Worm (Caenorhabditis elegans) whole organism, late embryonic: ENCODE measurements around the gene best-16.

Experiments
- F13H6.1 ChIP-seq: sonication (generic microtip); optimal IDR thresholded peaks from 2 replicates; lab custom pipeline; 2016; ENCODE audit warnings: missing genetic modification characterization, missing compliant biosample characterization
- K09A11.1 ChIP-seq: sonication (generic microtip); optimal IDR thresholded peaks from 2 replicates; lab custom pipeline; 2017; ENCODE audit warnings: antibody characterized with exemption, mild to moderate bottlenecking, missing genetic modification characterization, missing compliant biosample characterization; ENCODE audit not compliant: insufficient read depth
- ceh-18 ChIP-seq: sonication (generic microtip); optimal IDR thresholded peaks from 2 replicates; lab custom pipeline; 2016; ENCODE audit warnings: missing genetic modification characterization, missing compliant biosample characterization
- ceh-24 ChIP-seq: sonication (generic microtip); optimal IDR thresholded peaks from 2 replicates; lab custom pipeline; 2016; ENCODE audit warnings: mild to moderate bottlenecking, missing genetic modification characterization, missing compliant biosample characterization
- ceh-6 ChIP-seq: fragments of 200-800 bp; sonication (Bioruptor generic); optimal IDR thresholded peaks from 2 replicates; lab custom pipeline; 2018; ENCODE audit warnings: mild to moderate bottlenecking, missing genetic modification characterization, missing compliant biosample characterization
- che-1 ChIP-seq: sonication (generic microtip); optimal IDR thresholded peaks from 2 replicates; lab custom pipeline; 2016; ENCODE audit warnings: mild to moderate bottlenecking, missing genetic modification characterization, missing compliant biosample characterization
- fkh-10 ChIP-seq: fragments of 150-350 bp; optimal IDR thresholded peaks from 2 replicates; lab custom pipeline; 2014; ENCODE audit warnings: missing biosample characterization, missing genetic modification reagents, missing genetic modification characterization
- fkh-6 ChIP-seq: sonication (generic microtip); optimal IDR thresholded peaks from 2 replicates; lab custom pipeline; 2016; ENCODE audit warnings: missing genetic modification characterization, missing compliant biosample characterization
- hlh-13 ChIP-seq: fragments of 200-800 bp; sonication (Bioruptor generic); optimal IDR thresholded peaks from 2 replicates; lab custom pipeline; 2018; ENCODE audit warnings: mild to moderate bottlenecking, missing genetic modification characterization, missing compliant biosample characterization
- hlh-30 ChIP-seq: sonication (generic microtip); optimal IDR thresholded peaks from 2 replicates; lab custom pipeline; 2017; ENCODE audit warnings: antibody characterized with exemption, missing genetic modification characterization, missing compliant biosample characterization; ENCODE audit not compliant: insufficient read depth
- hlh-6 ChIP-seq: sonication (generic microtip); optimal IDR thresholded peaks from 2 replicates; lab custom pipeline; 2016; ENCODE audit warnings: missing genotype, missing genetic modification characterization, missing compliant biosample characterization
- lin-11 ChIP-seq: fragments of 200-800 bp; sonication (Bioruptor generic); optimal IDR thresholded peaks from 2 replicates; lab custom pipeline; 2018; ENCODE audit warnings: mild to moderate bottlenecking, missing genetic modification characterization, missing compliant biosample characterization
- madf-2 ChIP-seq: sonication (generic microtip); optimal IDR thresholded peaks from 2 replicates; lab custom pipeline; 2017; ENCODE audit warnings: missing genetic modification characterization, missing compliant biosample characterization
- mec-3 ChIP-seq: sonication (generic microtip); optimal IDR thresholded peaks from 2 replicates; lab custom pipeline; 2016; ENCODE audit warnings: borderline replicate concordance, missing genetic modification characterization, missing compliant biosample characterization
- nfya-1 ChIP-seq: sonication (generic microtip); optimal IDR thresholded peaks from 2 replicates; lab custom pipeline; 2017; ENCODE audit warnings: missing genetic modification characterization, mild to moderate bottlenecking, missing compliant biosample characterization, antibody characterized with exemption, moderate library complexity
- npax-4 ChIP-seq: sonication (generic microtip); optimal IDR thresholded peaks from 2 replicates; lab custom pipeline; 2016; ENCODE audit warnings: missing genetic modification characterization, missing compliant biosample characterization
- sdc-2 ChIP-seq: sonication (generic microtip); optimal IDR thresholded peaks from 2 replicates; lab custom pipeline; 2016; ENCODE audit warnings: missing genotype, missing genetic modification characterization, missing compliant biosample characterization
- sox-2 ChIP-seq: fragments of 200-800 bp; sonication (Bioruptor generic); IDR thresholded peaks from 2 replicates; pipeline ENCODE4 v1.3.6; 2022; ENCODE audit warnings: missing genetic modification reagents, missing genetic modification characterization, missing compliant biosample characterization
- sox-4 ChIP-seq: sonication (generic microtip); optimal IDR thresholded peaks from 2 replicates; lab custom pipeline; 2017; ENCODE audit warnings: mild to moderate bottlenecking, missing genetic modification characterization, inconsistent platforms, missing compliant biosample characterization
- tbx-2 ChIP-seq: sonication (generic microtip); optimal IDR thresholded peaks from 2 replicates; lab custom pipeline; 2016; ENCODE audit warnings: missing genetic modification characterization, missing compliant biosample characterization
- ttx-3 ChIP-seq: sonication (generic microtip); optimal IDR thresholded peaks from 2 replicates; lab custom pipeline; 2016; ENCODE audit warnings: missing genetic modification reagents, missing genetic modification characterization, missing compliant biosample characterization
- unc-42 ChIP-seq: sonication (generic microtip); optimal IDR thresholded peaks from 2 replicates; lab custom pipeline; 2016; ENCODE audit warnings: missing genotype, missing genetic modification characterization, missing compliant biosample characterization
- zip-5 ChIP-seq: sonication (generic microtip); optimal IDR thresholded peaks from 2 replicates; lab custom pipeline; 2016; ENCODE audit warnings: missing genetic modification characterization, missing compliant biosample characterization

best-16 gene

ce11 chrIV:7152409-7152808 is 43.2 kb downstream of the best-16 start, which contains the start of gene col-113:
col-113 (minus strand) TSS chrIV:7152509.
- no peak for TF ChIP-seq ceh-6 (GFP tag; lab: Kevin White, UChicago)
- TF ChIP-seq lin-11 (tag; lab: Kevin White, UChicago), result no peak
- TF ChIP-seq mec-3 (tag; lab: Kevin White, UChicago), result no peak
- no peak for TF ChIP-seq K09A11.1 (tag; lab: Kevin White, UChicago)
- TF ChIP-seq che-1, result no peak
- no peak for TF ChIP-seq hlh-6 (tag; lab: Kevin White, UChicago)
- no peak for TF ChIP-seq ceh-18 (tag; lab: Kevin White, UChicago)
- TF ChIP-seq zip-5, result no peak
- no peak for TF ChIP-seq fkh-6 (tag; lab: Kevin White, UChicago)
- no peak for TF ChIP-seq sox-4 (tag; lab: Kevin White, UChicago)
- no peak for TF ChIP-seq F13H6.1 (tag; lab: Kevin White, UChicago)

- no peak for TF ChIP-seq fkh-10 (GFP tag; lab: Kevin White, UChicago)
- TF ChIP-seq nfya-1, result peak; percentile 16
Observed at ce11 chrIV:7149020-7149601, 46.5 kb downstream of the best-16 start, which contains the start of gene C34D4.4. C34D4.4 (plus strand) TSS chrIV:7149361.

ce11 chrIV:7147722-7148121 is 47.9 kb downstream of the best-16 start:
- TF ChIP-seq F13H6.1 (tag; lab: Kevin White, UChicago), result no peak
- no peak for TF ChIP-seq tbx-2 (tag; lab: Kevin White, UChicago)
- no peak for TF ChIP-seq unc-42 (tag; lab: Kevin White, UChicago)
- no peak for TF ChIP-seq ttx-3 (tag; lab: Kevin White, UChicago)
- no peak for TF ChIP-seq madf-2 (tag; lab: Kevin White, UChicago)
- no peak for TF ChIP-seq ceh-18 (tag; lab: Kevin White, UChicago)
- TF ChIP-seq nfya-1, result peak; percentile 2
- no peak for TF ChIP-seq ceh-24 (tag; lab: Kevin White, UChicago)
- TF ChIP-seq hlh-30 (tag; lab: Kevin White, UChicago), result peak; percentile 55
- TF ChIP-seq hlh-13 (GFP tag; lab: Kevin White, UChicago), result no peak
- TF ChIP-seq npax-4 (tag; lab: Kevin White, UChicago), result no peak
- no peak for TF ChIP-seq sox-2 (GFP tag; lab: Robert Waterston, UW)
- TF ChIP-seq sdc-2, result no peak

- TF ChIP-seq madf-2 (tag; lab: Kevin White, UChicago), result no peak
- peak; percentile 19 for TF ChIP-seq hlh-30 (tag; lab: Kevin White, UChicago)
Observed at ce11 chrIV:7144670-7145257, 50.9 kb downstream of the best-16 start, which contains the start of gene hecd-1. hecd-1 (minus strand) TSS chrIV:7144720.
